Worm (Caenorhabditis elegans) whole organism, L2 larva: ENCODE measurements around the gene EGAP2.1.

ENCODE experiments used
- C34F6.9 ChIP-seq: fragments of 150-350 bp; optimal IDR thresholded peaks from 2 replicates; lab custom pipeline; 2014; ENCODE audit warnings: missing biosample characterization, missing genetic modification characterization
- F13H6.1 ChIP-seq: sonication (generic microtip); optimal IDR thresholded peaks from 2 replicates; lab custom pipeline; 2016; ENCODE audit warnings: missing genetic modification characterization, missing compliant biosample characterization
- R02D3.7 ChIP-seq: fragments of 150-350 bp; optimal IDR thresholded peaks from 2 replicates; lab custom pipeline; 2014; ENCODE audit warnings: missing biosample characterization, missing genetic modification characterization
- ZK546.5 ChIP-seq: sonication (generic microtip); optimal IDR thresholded peaks from 2 replicates; lab custom pipeline; 2017; ENCODE audit warnings: missing biosample characterization, missing genetic modification characterization
- alr-1 ChIP-seq: fragments of 150-350 bp; optimal IDR thresholded peaks from 2 replicates; lab custom pipeline; 2014; ENCODE audit warnings: missing biosample characterization, missing genetic modification characterization
- aly-2 ChIP-seq: fragments of 150-350 bp; optimal IDR thresholded peaks from 2 replicates; lab custom pipeline; 2014; ENCODE audit warnings: missing biosample characterization, missing genetic modification characterization
- ama-1 ChIP-seq: fragments of 150-350 bp; optimal IDR thresholded peaks from 2 replicates; lab custom pipeline; 2018; ENCODE audit warnings: inconsistent platforms
- blmp-1 ChIP-seq: sonication (generic microtip); optimal IDR thresholded peaks from 2 replicates; lab custom pipeline; 2017; ENCODE audit warnings: missing genetic modification characterization, mild to moderate bottlenecking, missing compliant biosample characterization, antibody characterized with exemption, moderate library complexity; ENCODE audit not compliant: insufficient read depth
- crh-2 ChIP-seq: sonication (generic microtip); optimal IDR thresholded peaks from 2 replicates; lab custom pipeline; 2017; ENCODE audit warnings: missing biosample characterization, missing genetic modification characterization
- dmd-4 ChIP-seq: sonication (generic microtip); optimal IDR thresholded peaks from 2 replicates; lab custom pipeline; 2017; ENCODE audit warnings: missing biosample characterization, missing genetic modification characterization
- egl-27 ChIP-seq: sonication (generic microtip); optimal IDR thresholded peaks from 3 replicates; lab custom pipeline; 2017; ENCODE audit warnings: missing biosample characterization, missing genetic modification reagents, missing genetic modification characterization
- elt-3 ChIP-seq: sonication (generic microtip); optimal IDR thresholded peaks from 2 replicates; lab custom pipeline; 2017; ENCODE audit warnings: missing biosample characterization, missing genetic modification characterization
- fos-1 ChIP-seq: fragments of 150-350 bp; optimal IDR thresholded peaks from 2 replicates; lab custom pipeline; 2014; ENCODE audit warnings: missing biosample characterization, missing genetic modification characterization
- gmeb-1 ChIP-seq: fragments of 150-350 bp; optimal IDR thresholded peaks from 2 replicates; lab custom pipeline; 2014; ENCODE audit warnings: missing biosample characterization, missing genetic modification characterization
- lin-11 ChIP-seq: fragments of 150-350 bp; sonication (generic microtip); optimal IDR thresholded peaks from 2 replicates; lab custom pipeline; 2014; ENCODE audit warnings: missing biosample characterization, missing genetic modification characterization, inconsistent platforms, mixed read lengths
- lin-13 ChIP-seq: fragments of 150-350 bp; optimal IDR thresholded peaks from 2 replicates; lab custom pipeline; 2014; ENCODE audit warnings: missing biosample characterization, missing genetic modification reagents, missing genetic modification characterization
- lin-39 ChIP-seq: fragments of 150-350 bp; optimal IDR thresholded peaks from 2 replicates; lab custom pipeline; 2014; ENCODE audit warnings: missing biosample characterization, missing genetic modification reagents, missing genetic modification characterization
- lsy-2 ChIP-seq, 2 experiments: fragments of 150-350 bp in 1 of 2; sonication (generic microtip) in 1 of 2; optimal IDR thresholded peaks; 2 replicates each; lab custom pipeline; 2014 to 2017; ENCODE audit warnings: missing biosample characterization in 2 of 2, missing genetic modification characterization in 2 of 2
- mab-5 ChIP-seq: fragments of 150-350 bp; optimal IDR thresholded peaks from 2 replicates; lab custom pipeline; 2014; ENCODE audit warnings: missing biosample characterization, missing genetic modification characterization
- nhr-10 ChIP-seq: sonication (generic microtip); optimal IDR thresholded peaks from 2 replicates; lab custom pipeline; 2017; ENCODE audit warnings: missing biosample characterization, missing genetic modification characterization
- nhr-12 ChIP-seq: fragments of 150-350 bp; optimal IDR thresholded peaks from 2 replicates; lab custom pipeline; 2014; ENCODE audit warnings: missing biosample characterization, missing genetic modification characterization
- nhr-129 ChIP-seq: fragments of 150-350 bp; optimal IDR thresholded peaks from 2 replicates; lab custom pipeline; 2014; ENCODE audit warnings: missing biosample characterization, missing genetic modification characterization
- nhr-237 ChIP-seq: fragments of 150-350 bp; optimal IDR thresholded peaks from 2 replicates; lab custom pipeline; 2014; ENCODE audit warnings: missing biosample characterization, missing genetic modification characterization
- nhr-6 ChIP-seq: fragments of 150-350 bp; optimal IDR thresholded peaks from 2 replicates; lab custom pipeline; 2014; ENCODE audit warnings: missing biosample characterization, missing genetic modification characterization
- nhr-77 ChIP-seq: fragments of 150-350 bp; optimal IDR thresholded peaks from 2 replicates; lab custom pipeline; 2014; ENCODE audit warnings: missing biosample characterization, missing genetic modification characterization
- sem-4 ChIP-seq: fragments of 150-350 bp; optimal IDR thresholded peaks from 2 replicates; lab custom pipeline; 2014; ENCODE audit warnings: missing biosample characterization, missing genetic modification reagents, missing genetic modification characterization
- sma-3 ChIP-seq: sonication (generic microtip); optimal IDR thresholded peaks from 2 replicates; lab custom pipeline; 2016; ENCODE audit warnings: missing genetic modification reagents, missing genetic modification characterization, missing compliant biosample characterization
- sma-9 ChIP-seq, 2 experiments: fragments of 150-350 bp in 1 of 2; sonication (generic microtip) in 1 of 2; optimal IDR thresholded peaks; 2 replicates each; lab custom pipeline; 2014 to 2016; ENCODE audit warnings: missing genetic modification characterization in 2 of 2, mild to moderate bottlenecking in 1 of 2, missing biosample characterization in 1 of 2, missing compliant biosample characterization in 1 of 2, missing genetic modification reagents in 1 of 2, moderate library complexity in 1 of 2
- snpc-4 ChIP-seq: fragments of 150-350 bp; optimal IDR thresholded peaks from 2 replicates; lab custom pipeline; 2014; ENCODE audit warnings: missing biosample characterization, missing genetic modification characterization
- unc-55 ChIP-seq: fragments of 150-350 bp; sonication (generic microtip); optimal IDR thresholded peaks from 3 replicates; lab custom pipeline; 2014; ENCODE audit warnings: missing biosample characterization, missing genetic modification reagents, missing genetic modification characterization
- unc-62 ChIP-seq: fragments of 150-350 bp; optimal IDR thresholded peaks from 2 replicates; lab custom pipeline; 2014; ENCODE audit warnings: missing biosample characterization, missing genetic modification reagents, missing genetic modification characterization
- zag-1 ChIP-seq: fragments of 150-350 bp; optimal IDR thresholded peaks from 2 replicates; lab custom pipeline; 2014; ENCODE audit warnings: missing biosample characterization, missing genetic modification characterization
- ztf-1 ChIP-seq: fragments of 200-800 bp; sonication (Bioruptor generic); conservative IDR thresholded peaks from 2 replicates; pipeline ENCODE4 v1.3.6; 2022; ENCODE audit warnings: missing genetic modification characterization, missing compliant biosample characterization
- ztf-11 ChIP-seq: sonication (generic microtip); optimal IDR thresholded peaks from 2 replicates; lab custom pipeline; 2017; ENCODE audit warnings: missing biosample characterization, missing genetic modification characterization

Gene EGAP2.1

DNA sequence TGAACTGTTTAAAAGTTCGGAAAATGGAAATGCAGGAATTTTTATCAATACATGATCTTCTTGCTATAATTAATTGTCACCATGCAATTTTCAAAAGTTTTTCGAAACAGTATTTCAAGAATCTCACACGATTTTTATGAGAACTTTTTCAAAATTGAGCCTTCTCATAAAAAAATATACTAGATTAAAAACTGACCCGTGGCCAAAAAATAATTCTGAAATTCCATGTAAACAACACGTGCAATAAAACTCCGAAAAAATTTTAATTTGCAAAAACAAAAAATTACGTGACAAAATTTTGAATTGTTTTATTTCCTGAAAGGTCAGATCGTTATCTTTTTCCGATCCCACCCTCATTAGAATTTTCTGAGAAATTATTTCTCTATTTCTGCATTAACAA lies 35.7 kb upstream of the EGAP2.1 start, which contains the start of gene C34F11.5:
Gene C34F11.5 (plus strand): TSS at position 301 of the 400 bp plus-strand sequence.
- TF ChIP-seq ZK546.5 (tag; lab: Kevin White, UChicago) (no peak), alr-1 (tag; lab: Kevin White, UChicago) (no peak), lsy-2 (tag; optimal IDR thresholded peaks at IDR 0.05; lab: Kevin White, UChicago) (no peak), mab-5 (tag; lab: Kevin White, UChicago) (no peak)

DNA sequence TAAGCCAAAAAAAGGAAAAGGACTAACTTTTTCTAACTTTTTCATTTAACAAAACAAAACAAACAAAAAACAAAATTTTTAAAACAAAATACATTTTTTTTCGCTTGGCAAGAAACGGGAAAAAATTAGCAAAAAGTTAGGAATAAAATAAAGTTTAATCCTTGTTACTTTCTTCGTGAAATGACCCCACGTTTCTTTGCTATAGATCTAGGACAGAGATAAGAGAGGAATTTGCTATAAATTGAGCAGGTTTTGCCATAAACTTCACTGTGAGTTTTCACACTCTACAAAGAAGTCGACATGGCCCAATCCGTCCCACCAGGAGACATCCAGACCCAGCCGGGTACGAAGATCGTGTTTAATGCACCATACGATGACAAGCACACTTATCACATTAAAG lies 31.7 kb upstream of the EGAP2.1 start, which contains the start of gene msp-50:
Gene msp-50 (plus strand): TSS at position 301 of the 400 bp plus-strand sequence.
- no peak for TF ChIP-seq zag-1 (tag; lab: Kevin White, UChicago)
- no peak for TF ChIP-seq R02D3.7 (tag; lab: Kevin White, UChicago)
- no peak for TF ChIP-seq crh-2 (tag; lab: Kevin White, UChicago)
- TF ChIP-seq dmd-4 (tag; lab: Kevin White, UChicago) = no peak
- no peak for TF ChIP-seq lsy-2 (tag; optimal IDR thresholded peaks at IDR 0.05; lab: Kevin White, UChicago)
- no peak for TF ChIP-seq ZK546.5 (tag; lab: Kevin White, UChicago)
- TF ChIP-seq gmeb-1 = no peak
- no peak for TF ChIP-seq snpc-4 (tag; lab: Kevin White, UChicago)
- TF ChIP-seq ama-1 (lab: Kevin White, UChicago) = no peak
- no peak for TF ChIP-seq nhr-237 (tag; lab: Kevin White, UChicago)
- no peak for TF ChIP-seq ztf-1 (GFP tag; lab: Robert Waterston, UW)
- TF ChIP-seq mab-5 (tag; lab: Kevin White, UChicago) = no peak
- no peak for TF ChIP-seq blmp-1 (tag; lab: Kevin White, UChicago)
- no peak for TF ChIP-seq sem-4 (tag; lab: Kevin White, UChicago)

DNA sequence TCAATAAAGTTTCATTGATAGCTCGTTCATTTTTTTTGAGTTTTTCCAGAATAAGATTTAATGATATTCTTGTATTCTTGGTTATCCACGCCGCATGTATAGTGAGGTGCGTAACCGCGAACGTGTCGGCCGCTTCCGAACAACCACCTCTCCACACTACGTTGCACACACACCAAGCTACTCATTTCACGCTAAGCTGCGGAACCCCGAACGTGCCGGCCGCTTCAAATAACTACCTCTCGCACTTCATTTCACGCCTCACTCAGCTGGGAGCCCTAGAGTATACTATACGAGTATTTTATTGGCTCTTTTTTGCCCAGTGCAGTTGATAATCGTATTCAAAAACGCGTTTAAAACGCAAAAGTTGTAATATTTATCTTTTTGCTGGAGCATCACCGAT lies 31.0 kb upstream of the EGAP2.1 start:
- peak; percentile 90 for TF ChIP-seq snpc-4 (tag; lab: Kevin White, UChicago)

DNA sequence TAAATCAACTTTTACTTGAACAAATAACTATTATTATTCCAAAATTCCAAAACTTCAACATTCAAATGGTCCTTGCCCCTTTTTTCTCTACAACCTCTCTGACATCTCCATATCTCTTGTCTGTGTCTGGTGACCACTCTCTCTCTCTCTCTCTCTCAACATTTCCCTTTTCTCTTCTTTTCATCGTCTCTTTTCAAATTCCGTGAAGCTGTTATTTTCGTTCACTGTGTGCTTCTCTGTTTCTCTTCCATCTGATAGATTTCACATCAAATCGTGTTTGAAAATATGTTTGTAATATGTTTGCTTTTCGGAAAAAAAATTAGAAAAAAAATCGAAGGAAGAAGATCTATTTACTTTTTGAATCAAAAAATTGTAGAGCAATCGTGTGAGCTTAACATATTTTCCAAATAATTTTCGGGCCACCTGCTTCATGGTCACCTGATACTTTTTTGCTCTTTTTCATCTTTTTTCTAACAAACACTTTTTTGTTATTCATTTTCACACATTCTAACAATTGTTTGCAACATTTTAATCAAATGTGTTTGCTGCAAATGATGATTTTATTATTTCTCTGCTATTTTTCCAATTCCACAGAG lies 30.1 kb upstream of the EGAP2.1 start:
- TF ChIP-seq nhr-10 = no peak
- peak; percentile 60 for TF ChIP-seq F13H6.1 (tag; lab: Kevin White, UChicago)
- TF ChIP-seq unc-55 (GFP tag; lab: Kevin White, UChicago) = peak; percentile 49
- TF ChIP-seq sma-9 (GFP tag; optimal IDR thresholded peaks at IDR 0.05; lab: Kevin White, UChicago) = peak; percentile 33
- no peak for TF ChIP-seq sma-9 (tag; optimal IDR thresholded peaks at IDR 0.05; lab: Kevin White, UChicago)
- TF ChIP-seq ama-1 (lab: Kevin White, UChicago) = peak; percentile 58
- TF ChIP-seq mab-5 (tag; lab: Kevin White, UChicago) = no peak
- no peak for TF ChIP-seq sma-3
- TF ChIP-seq nhr-6 (tag; lab: Kevin White, UChicago) = peak; percentile 51
- no peak for TF ChIP-seq lin-39 (tag; lab: Kevin White, UChicago)
- no peak for TF ChIP-seq lin-11 (tag; lab: Kevin White, UChicago)
- no peak for TF ChIP-seq ztf-11 (tag; lab: Kevin White, UChicago)
- TF ChIP-seq blmp-1 (tag; lab: Kevin White, UChicago) = peak; percentile 29
- no peak for TF ChIP-seq alr-1 (tag; lab: Kevin White, UChicago)
- no peak for TF ChIP-seq unc-62
- TF ChIP-seq nhr-129 (tag; lab: Kevin White, UChicago) = peak; percentile 55
- no peak for TF ChIP-seq sem-4 (tag; lab: Kevin White, UChicago)
- TF ChIP-seq aly-2 (tag; lab: Kevin White, UChicago) = no peak
- no peak for TF ChIP-seq lin-13 (GFP tag; lab: Kevin White, UChicago)
- TF ChIP-seq fos-1 = peak; percentile 3
- peak; percentile 72 for TF ChIP-seq C34F6.9 (tag; lab: Kevin White, UChicago)
- peak; percentile 48 for TF ChIP-seq dmd-4 (tag; lab: Kevin White, UChicago)
- TF ChIP-seq nhr-12 (tag; lab: Kevin White, UChicago) = no peak
- peak in 1 of 2 experiments; percentile 72 for TF ChIP-seq lsy-2 (tag; optimal IDR thresholded peaks at IDR 0.05; lab: Kevin White, UChicago)
- TF ChIP-seq snpc-4 (tag; lab: Kevin White, UChicago) = peak; percentile 6
- no peak for TF ChIP-seq egl-27 (tag; lab: Kevin White, UChicago)
- no peak for TF ChIP-seq elt-3 (tag; lab: Kevin White, UChicago)
- TF ChIP-seq crh-2 (tag; lab: Kevin White, UChicago) = no peak
- no peak for TF ChIP-seq nhr-77 (tag; lab: Kevin White, UChicago)
